Worm (Caenorhabditis elegans) whole organism, L4 larva: ENCODE results near the gene inx-18.

Source experiments
- lin-38 ChIP-seq: fragments of 200-800 bp; sonication (Bioruptor generic); IDR thresholded peaks from 2 replicates; pipeline ENCODE4 v1.3.6; 2022; ENCODE audit warnings: missing genetic modification reagents, missing genetic modification characterization, missing compliant biosample characterization
- nhr-237 ChIP-seq: sonication (generic microtip); optimal IDR thresholded peaks from 2 replicates; lab custom pipeline; 2017; ENCODE audit warnings: missing biosample characterization, missing genetic modification characterization

ce11 chrIV:572487-572886 is 33.7 kb upstream of the inx-18 start, which contains the start of gene gex-2:
- TF ChIP-seq nhr-237 (tag; lab: Kevin White, UChicago) (no peak), lin-38 (GFP tag; lab: Robert Waterston, UW) (no peak)
